Worm (Caenorhabditis elegans): ENCODE measurements around the gene ida-1.

ida-1 gene

DNA sequence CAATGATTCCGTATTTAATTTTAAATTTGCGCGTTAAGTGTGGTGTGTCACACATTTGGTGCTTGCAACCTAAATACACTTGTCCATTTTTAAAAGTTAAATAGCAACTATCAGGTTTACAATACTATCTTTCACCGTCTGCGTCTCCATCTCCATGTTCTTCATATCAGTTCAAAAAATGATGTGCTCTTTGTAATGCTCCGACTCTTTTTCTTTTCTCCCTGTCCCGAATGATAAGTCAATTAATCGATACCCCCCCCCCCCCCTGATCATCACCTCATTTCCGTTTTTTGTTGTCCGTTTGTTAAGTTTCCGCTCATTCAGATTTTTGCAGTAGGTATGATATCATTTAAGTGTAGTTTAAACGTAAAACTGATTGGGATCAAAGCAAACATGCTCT, 58.8 kb downstream of the ida-1 start:
- no peak for TF ChIP-seq ceh-13 (GFP tag; optimal IDR thresholded peaks at IDR 0.05)
- TF ChIP-seq aly-1 (tag; optimal IDR thresholded peaks at IDR 0.05): no peak
- TF ChIP-seq hnd-1 (tag; optimal IDR thresholded peaks at IDR 0.05): no peak
- no peak for TF ChIP-seq flt-1 (GFP tag; IDR thresholded peaks at IDR 0.05)
- TF ChIP-seq tbx-11 (GFP tag; IDR thresholded peaks at IDR 0.05): no peak
- no peak for TF ChIP-seq tbx-37 (GFP tag; conservative IDR thresholded peaks at IDR 0.05)
- TF ChIP-seq hmbx-1 (tag; optimal IDR thresholded peaks at IDR 0.05): no peak
- no peak for TF ChIP-seq hmg-4 (GFP tag; optimal IDR thresholded peaks at IDR 0.05)
- no peak for TF ChIP-seq pes-1 (GFP tag; IDR thresholded peaks at IDR 0.05)
- TF ChIP-seq sea-1 (GFP tag; conservative IDR thresholded peaks at IDR 0.05): no peak
- no peak for TF ChIP-seq ets-7 (tag; optimal IDR thresholded peaks at IDR 0.05)
- no peak for TF ChIP-seq ama-1 (optimal IDR thresholded peaks at IDR 0.05)
- TF ChIP-seq ceh-36 (tag; optimal IDR thresholded peaks at IDR 0.05): no peak
- TF ChIP-seq tra-4 (tag; optimal IDR thresholded peaks at IDR 0.05): no peak
- TF ChIP-seq F13C5.2 (tag; optimal IDR thresholded peaks at IDR 0.05): no peak
- no peak for TF ChIP-seq scrt-1 (GFP tag; IDR thresholded peaks at IDR 0.05)
- TF ChIP-seq B0310.2 (tag; optimal IDR thresholded peaks at IDR 0.05): no peak

DNA sequence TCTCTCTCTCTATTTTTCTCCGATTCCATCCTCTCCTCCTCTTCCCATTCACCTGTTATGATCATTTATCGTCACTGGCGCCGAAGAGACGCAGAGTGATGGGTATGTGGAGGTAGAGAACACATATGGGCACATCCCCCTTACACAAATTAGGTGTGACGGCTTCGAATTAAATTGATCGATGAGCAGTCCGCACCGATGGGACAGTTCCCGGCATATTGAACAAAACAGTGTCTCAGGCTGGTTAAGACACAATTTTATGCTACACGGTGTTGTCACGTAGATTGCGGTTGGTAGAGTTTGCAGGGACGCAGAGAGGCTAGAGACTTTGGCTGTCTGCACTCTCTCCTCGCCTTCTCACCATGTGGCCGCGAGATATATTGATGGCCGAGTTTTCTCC, 59.5 kb downstream of the ida-1 start, which contains the start of gene R12B2.7:
Gene R12B2.7, plus strand, starts transcription at position 247 of the 400 bp plus-strand sequence.
- TF ChIP-seq tbx-11 (GFP tag; IDR thresholded peaks at IDR 0.05) (no peak), ets-7 (tag; optimal IDR thresholded peaks at IDR 0.05) (no peak)

Data from whole organism, early embryonic.